Fruit fly (Drosophila melanogaster): ENCODE measurements around the gene EMC10.

The EMC10 gene

DNA sequence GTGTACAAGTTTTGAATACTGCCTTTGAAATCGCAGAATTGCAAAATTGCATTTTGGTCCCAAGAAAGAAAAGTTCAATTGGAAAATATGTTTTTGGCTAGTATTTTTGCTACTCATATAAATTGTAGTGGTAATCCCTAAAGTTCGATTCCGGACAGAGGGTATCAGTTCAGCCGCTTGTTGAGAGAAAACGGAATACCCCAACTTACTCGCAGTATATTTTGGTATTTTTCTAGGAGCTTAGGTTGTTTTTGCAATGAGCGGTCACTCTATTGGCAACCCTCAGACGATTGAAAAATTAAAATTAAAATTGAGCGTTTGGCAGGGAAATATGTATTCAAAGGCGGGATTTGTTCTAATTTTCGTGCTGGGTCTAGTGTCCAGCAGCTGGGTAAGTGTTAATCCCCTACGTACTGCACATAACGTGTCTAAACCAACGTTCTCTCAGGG, 390 bp downstream of the EMC10 start:
- TF ChIP-seq CG5204 (GFP tag; optimal IDR thresholded peaks at IDR 0.05) (no peak), CG7101 (tag; optimal IDR thresholded peaks at IDR 0.05) (no peak)

DNA sequence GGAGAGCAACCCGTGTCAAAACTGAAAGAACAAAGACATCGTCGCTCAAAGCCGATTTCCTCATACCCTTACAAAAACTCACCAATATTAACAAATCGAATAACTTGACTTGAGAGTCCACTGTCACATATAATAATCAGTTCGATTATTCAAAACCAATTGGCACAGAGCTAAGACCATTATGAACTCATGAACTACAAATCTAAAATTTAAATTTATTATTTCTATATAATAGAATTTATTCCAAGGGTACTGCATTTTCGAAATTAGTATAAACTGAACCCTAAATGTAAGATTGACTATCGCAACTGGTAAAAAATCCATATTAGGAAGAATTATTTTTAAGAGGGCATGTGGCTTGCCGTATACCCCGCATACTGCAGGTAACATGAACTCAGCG, 8.1 kb downstream of the EMC10 start:
- TF ChIP-seq CG7045 (GFP tag; optimal IDR thresholded peaks at IDR 0.05) = no peak
- no peak for TF ChIP-seq CG7101 (tag; optimal IDR thresholded peaks at IDR 0.05)
- no peak for TF ChIP-seq toe (GFP tag; optimal IDR thresholded peaks at IDR 0.05)
- TF ChIP-seq Hr96 (GFP tag; optimal IDR thresholded peaks at IDR 0.05) = no peak
- TF ChIP-seq ovo (GFP tag; optimal IDR thresholded peaks at IDR 0.05) = no peak
- no peak for TF ChIP-seq tj (GFP tag; optimal IDR thresholded peaks at IDR 0.05)
- TF ChIP-seq kay (GFP tag; ENCODE audit: borderline replicate concordance) = no peak
- no peak for TF ChIP-seq CG33017 (tag; optimal IDR thresholded peaks at IDR 0.05)
- TF ChIP-seq Crg-1 (GFP tag; optimal IDR thresholded peaks at IDR 0.05) = no peak
- TF ChIP-seq bab1 (GFP tag; optimal IDR thresholded peaks at IDR 0.05) = no peak

dm6 chr3L:21584683-21585082, 10.8 kb downstream of the EMC10 start:
- TF ChIP-seq CG14711 (tag; optimal IDR thresholded peaks at IDR 0.05) (peak; percentile 60), cic (GFP tag; optimal IDR thresholded peaks at IDR 0.05) (no peak)

dm6 chr3L:21585397-21585796, 11.5 kb downstream of the EMC10 start:
- TF ChIP-seq cnc (optimal IDR thresholded peaks at IDR 0.05) (no peak), Mnt (GFP tag; optimal IDR thresholded peaks at IDR 0.05) (no peak), kay (GFP tag; ENCODE audit: borderline replicate concordance) (no peak), CG11617 (GFP tag; optimal IDR thresholded peaks at IDR 0.05) (no peak), CG33017 (tag; optimal IDR thresholded peaks at IDR 0.05) (no peak), pad (GFP tag; optimal IDR thresholded peaks at IDR 0.05) (no peak), CG5204 (GFP tag; optimal IDR thresholded peaks at IDR 0.05) (no peak), Hr96 (GFP tag; optimal IDR thresholded peaks at IDR 0.05) (no peak), CG7101 (tag; optimal IDR thresholded peaks at IDR 0.05) (no peak), cic (GFP tag; optimal IDR thresholded peaks at IDR 0.05) (no peak), CG14711 (tag; optimal IDR thresholded peaks at IDR 0.05) (no peak), toe (GFP tag; optimal IDR thresholded peaks at IDR 0.05) (no peak), Crg-1 (GFP tag; optimal IDR thresholded peaks at IDR 0.05) (no peak), tj (GFP tag; optimal IDR thresholded peaks at IDR 0.05) (no peak)

DNA sequence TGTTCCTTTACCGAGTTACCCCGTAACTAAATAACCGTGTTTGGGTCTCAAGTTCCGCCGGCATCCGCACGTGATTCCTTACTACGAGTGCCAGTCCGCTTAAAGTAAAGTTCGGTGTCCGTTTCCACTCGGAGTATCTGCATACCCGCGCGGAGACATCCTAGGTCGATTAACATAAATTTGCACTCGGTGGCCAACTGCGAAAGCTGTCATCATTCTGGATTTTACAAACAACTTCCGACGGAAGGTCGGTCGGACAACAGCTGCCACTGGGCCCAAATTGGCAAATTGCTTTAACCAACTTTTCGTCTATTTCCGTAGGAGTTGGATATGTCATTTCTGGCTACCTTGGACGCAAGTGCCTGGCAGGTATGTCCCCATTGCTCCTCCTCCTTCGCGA, 12.6 kb downstream of the EMC10 start, which contains the start of gene TfAP-2:
Gene TfAP-2, plus strand, starts transcription at position 301 of the 400 bp plus-strand sequence.
- TF ChIP-seq tj (GFP tag; optimal IDR thresholded peaks at IDR 0.05) (no peak), CG1620 (GFP tag; optimal IDR thresholded peaks at IDR 0.05) (no peak), CG33017 (tag; optimal IDR thresholded peaks at IDR 0.05) (no peak), pad (GFP tag; optimal IDR thresholded peaks at IDR 0.05) (no peak), cnc (optimal IDR thresholded peaks at IDR 0.05) (no peak), ovo (GFP tag; optimal IDR thresholded peaks at IDR 0.05) (no peak), CG7045 (GFP tag; optimal IDR thresholded peaks at IDR 0.05) (no peak)

DNA sequence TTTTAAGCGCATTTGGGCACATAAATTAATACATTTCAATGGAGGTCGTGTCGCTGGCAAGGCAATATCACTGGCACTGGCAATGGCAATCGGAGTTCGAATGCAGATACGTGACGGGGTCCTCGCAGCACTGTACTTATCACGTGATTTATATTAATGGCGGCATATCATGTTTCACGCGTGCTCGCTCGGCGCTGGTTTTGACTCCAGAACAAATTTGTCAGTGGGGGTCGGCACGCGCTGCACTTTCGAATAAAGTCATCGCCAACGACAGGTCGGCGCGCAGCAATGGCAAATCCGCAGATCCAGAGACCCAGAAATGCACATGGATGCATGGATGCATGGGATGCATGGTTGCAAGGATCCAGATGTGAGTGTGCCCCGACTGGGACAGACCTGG, 17.3 kb downstream of the EMC10 start:
- TF ChIP-seq Hr96 (GFP tag; optimal IDR thresholded peaks at IDR 0.05) (no peak), bab1 (GFP tag; optimal IDR thresholded peaks at IDR 0.05) (peak; percentile 7)

DNA sequence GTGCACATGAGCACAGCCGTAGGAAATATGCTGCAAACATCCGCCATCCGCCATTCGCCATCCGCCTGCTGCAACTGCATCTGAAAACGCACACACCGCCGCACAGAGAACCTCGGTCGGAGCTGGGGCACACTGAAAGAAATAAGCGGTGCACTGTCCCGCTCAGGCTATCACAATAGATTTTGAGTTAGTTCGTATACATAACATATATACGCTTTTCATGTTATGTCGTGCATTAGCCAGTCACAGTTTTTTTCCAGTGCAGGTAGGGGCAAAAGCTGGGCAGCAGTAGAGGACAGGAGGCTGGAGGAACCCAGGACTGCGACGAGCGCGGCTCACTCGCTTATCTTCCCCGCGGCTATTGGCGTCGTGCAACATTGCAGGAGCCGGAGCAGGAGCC, 20.5 kb downstream of the EMC10 start:
- no peak for TF ChIP-seq tj (GFP tag; optimal IDR thresholded peaks at IDR 0.05)
- no peak for TF ChIP-seq CG1620 (GFP tag; optimal IDR thresholded peaks at IDR 0.05)
- no peak for TF ChIP-seq CG11617 (GFP tag; optimal IDR thresholded peaks at IDR 0.05)
- no peak for TF ChIP-seq pad (GFP tag; optimal IDR thresholded peaks at IDR 0.05)
- TF ChIP-seq Hr96 (GFP tag; optimal IDR thresholded peaks at IDR 0.05) = no peak
- no peak for TF ChIP-seq ovo (GFP tag; optimal IDR thresholded peaks at IDR 0.05)
- no peak for TF ChIP-seq CG7045 (GFP tag; optimal IDR thresholded peaks at IDR 0.05)
- TF ChIP-seq cic (GFP tag; optimal IDR thresholded peaks at IDR 0.05) = no peak

DNA sequence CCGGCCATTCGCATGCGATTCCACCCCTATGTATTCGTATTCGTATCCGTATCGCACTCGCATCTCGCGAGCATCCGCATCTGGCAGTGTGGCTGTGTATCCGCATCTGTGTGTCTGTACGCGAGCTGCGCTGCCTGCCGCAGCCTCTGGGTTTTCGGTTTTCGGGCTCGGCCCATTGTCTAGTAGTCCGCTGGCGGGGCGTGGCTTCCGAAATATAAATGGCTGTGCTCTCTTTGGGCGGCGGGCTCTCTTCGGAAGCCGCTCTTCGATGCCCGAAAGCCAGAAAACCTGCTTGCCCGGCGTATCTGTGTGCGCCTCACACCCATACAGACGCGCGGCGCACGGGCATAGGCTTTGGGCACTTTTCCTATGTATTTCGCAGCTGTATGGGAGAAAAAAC, 24.4 kb downstream of the EMC10 start:
- TF ChIP-seq ovo (GFP tag; optimal IDR thresholded peaks at IDR 0.05) (no peak), CG1620 (GFP tag; optimal IDR thresholded peaks at IDR 0.05) (no peak), bab1 (GFP tag; optimal IDR thresholded peaks at IDR 0.05) (no peak), CG5204 (GFP tag; optimal IDR thresholded peaks at IDR 0.05) (no peak), Mnt (GFP tag; optimal IDR thresholded peaks at IDR 0.05) (no peak), CG11617 (GFP tag; optimal IDR thresholded peaks at IDR 0.05) (no peak), toe (GFP tag; optimal IDR thresholded peaks at IDR 0.05) (no peak), Crg-1 (GFP tag; optimal IDR thresholded peaks at IDR 0.05) (no peak), Clk (GFP tag; optimal IDR thresholded peaks at IDR 0.05) (no peak), Hr96 (GFP tag; optimal IDR thresholded peaks at IDR 0.05) (no peak), CG33017 (tag; optimal IDR thresholded peaks at IDR 0.05) (no peak), CG7101 (tag; optimal IDR thresholded peaks at IDR 0.05) (no peak)

DNA sequence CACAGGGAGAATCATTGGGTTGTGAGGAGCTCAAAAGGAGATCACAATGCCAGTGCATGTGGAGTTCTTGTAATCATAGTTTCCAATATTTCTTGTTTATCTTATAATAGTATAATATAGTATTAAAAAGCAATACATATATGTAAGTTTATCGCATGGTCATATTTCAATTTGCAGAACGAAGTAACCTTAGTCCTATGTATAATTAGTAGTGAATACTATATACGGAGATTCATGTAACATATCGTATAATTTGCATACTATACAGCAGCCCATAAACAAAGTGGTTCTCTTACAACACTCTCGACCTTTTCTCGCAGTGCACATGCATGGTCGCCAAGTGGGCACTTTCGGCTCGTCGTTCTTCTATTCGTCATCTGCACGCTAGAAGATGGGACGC, 28.3 kb downstream of the EMC10 start:
- no peak for TF ChIP-seq CG11617 (GFP tag; optimal IDR thresholded peaks at IDR 0.05)
- TF ChIP-seq CG14711 (tag; optimal IDR thresholded peaks at IDR 0.05) = no peak
- TF ChIP-seq tj (GFP tag; optimal IDR thresholded peaks at IDR 0.05) = no peak
- no peak for TF ChIP-seq CG12768 (GFP tag; optimal IDR thresholded peaks at IDR 0.05)
- no peak for TF ChIP-seq Crg-1 (GFP tag; optimal IDR thresholded peaks at IDR 0.05)

Data from whole organism, adult.